Fruit fly (Drosophila melanogaster) whole organism, embryonic: ENCODE data around the gene Hsp22.

Experiments
- Aef1 ChIP-seq: fragments of 200-800 bp; sonication (Bioruptor generic); IDR thresholded peaks from 3 replicates; pipeline ENCODE4 v1.3.6; 2022; ENCODE audit warnings: missing biosample characterization, missing genetic modification characterization
- Bgb ChIP-seq: fragments of 200-800 bp; sonication (Bioruptor generic); IDR thresholded peaks from 2 replicates; pipeline ENCODE4 v1.3.6; 2022; ENCODE audit warnings: missing biosample characterization, missing genetic modification characterization; ENCODE audit not compliant: partially characterized antibody
- CG1024 ChIP-seq: fragments of 200-800 bp; sonication (Bioruptor generic); IDR thresholded peaks from 2 replicates; pipeline ENCODE4 v1.3.6; 2022; ENCODE audit warnings: missing biosample characterization, missing genetic modification characterization
- CG11504 ChIP-seq: fragments of 200-800 bp; sonication (Bioruptor generic); optimal IDR thresholded peaks from 3 replicates; lab custom pipeline; 2019; ENCODE audit warnings: missing biosample characterization, mild to moderate bottlenecking, missing genetic modification characterization, moderate library complexity
- CG17568 ChIP-seq: fragments of 200-800 bp; sonication (Bioruptor generic); optimal IDR thresholded peaks from 2 replicates; lab custom pipeline; 2018; ENCODE audit warnings: missing biosample characterization, mild to moderate bottlenecking, missing genetic modification characterization, moderate library complexity
- CG18619 ChIP-seq: fragments of 200-800 bp; sonication (Bioruptor generic); optimal IDR thresholded peaks from 3 replicates; lab custom pipeline; 2017; ENCODE audit warnings: missing biosample characterization, mild to moderate bottlenecking, missing genetic modification characterization
- CG4328 ChIP-seq: fragments of 200-800 bp; sonication (Bioruptor generic); optimal IDR thresholded peaks from 3 replicates; lab custom pipeline; 2017; ENCODE audit warnings: missing biosample characterization, missing genetic modification reagents, missing genetic modification characterization
- CG8290 ChIP-seq, 3 experiments: fragments of 200-800 bp; sonication (Bioruptor generic); optimal IDR thresholded peaks; 2 replicates each; lab custom pipeline; 2016 to 2019; ENCODE audit warnings: missing biosample characterization in 3 of 3, missing genetic modification characterization in 3 of 3, mild to moderate bottlenecking in 2 of 3, moderate library complexity in 1 of 3
- Deaf1 ChIP-seq: fragments of 200-800 bp; optimal IDR thresholded peaks from 3 replicates; lab custom pipeline; 2019; ENCODE audit warnings: missing biosample characterization, mild to moderate bottlenecking, missing genetic modification characterization, moderate library complexity
- Dek ChIP-seq: fragments of 200-800 bp; sonication (Bioruptor generic); optimal IDR thresholded peaks from 3 replicates; lab custom pipeline; 2019; ENCODE audit warnings: missing biosample characterization, mild to moderate bottlenecking, missing genetic modification characterization, moderate library complexity
- Dref ChIP-seq: fragments of 200-800 bp; sonication (Bioruptor generic); IDR thresholded peaks from 2 replicates; pipeline ENCODE4 v1.3.6; 2022; ENCODE audit warnings: missing biosample characterization, missing genetic modification characterization
- Drgx ChIP-seq: fragments of 200-800 bp; sonication (Bioruptor generic); IDR thresholded peaks from 2 replicates; pipeline ENCODE4 v1.3.6; 2022; ENCODE audit warnings: missing biosample characterization, missing genetic modification characterization
- Eip74EF ChIP-seq, 2 experiments: fragments of 200-800 bp in 1 of 2; fragments of >200 bp in 1 of 2; sonication (Bioruptor generic) in 1 of 2; optimal IDR thresholded peaks; 2 replicates each; lab custom pipeline; 2017 to 2019; ENCODE audit warnings: missing biosample characterization in 2 of 2, missing genetic modification characterization in 2 of 2, mild to moderate bottlenecking in 1 of 2, moderate library complexity in 1 of 2
- HHEX ChIP-seq: fragments of 200-800 bp; sonication (Bioruptor generic); optimal IDR thresholded peaks from 3 replicates; lab custom pipeline; 2017; ENCODE audit warnings: missing biosample characterization, mild to moderate bottlenecking, missing genetic modification characterization, missing genetic modification reagents
- Hr3 ChIP-seq: fragments of 200-800 bp; sonication (Bioruptor generic); optimal IDR thresholded peaks from 3 replicates; lab custom pipeline; 2016; ENCODE audit warnings: missing biosample characterization, missing genetic modification characterization
- Jarid2 ChIP-seq: fragments of 200-800 bp; sonication (Bioruptor generic); optimal IDR thresholded peaks from 3 replicates; lab custom pipeline; 2017; ENCODE audit warnings: mild to moderate bottlenecking, missing biosample characterization, missing genetic modification reagents, missing genetic modification characterization
- Med ChIP-seq: fragments of 200-800 bp; sonication (Bioruptor generic); peaks from one replicate; lab custom pipeline; 2016; ENCODE audit warnings: missing biosample characterization, missing genetic modification characterization, mild to moderate bottlenecking, inconsistent platforms, moderate library complexity
- Ravus ChIP-seq: fragments of 200-800 bp; sonication (Bioruptor generic); IDR thresholded peaks from 2 replicates; pipeline ENCODE4 v1.3.6; 2022; ENCODE audit warnings: missing biosample characterization, missing genetic modification characterization
- Trl ChIP-seq, 3 experiments: fragments of >200 bp in 2 of 3; fragments of 200-800 bp in 1 of 3; sonication (Bioruptor generic) in 1 of 3; optimal IDR thresholded peaks; 2 replicates in 1 of 3; 3 replicates in 2 of 3; lab custom pipeline; 2016 to 2017; ENCODE audit warnings: missing biosample characterization in 1 of 3, missing genetic modification characterization in 1 of 3
- Vsx1 ChIP-seq: fragments of 200-800 bp; sonication (Bioruptor generic); optimal IDR thresholded peaks from 2 replicates; lab custom pipeline; 2017; ENCODE audit warnings: missing biosample characterization, mild to moderate bottlenecking, missing genetic modification characterization, missing genetic modification reagents
- Xrp1 ChIP-seq: fragments of 200-800 bp; sonication (Bioruptor generic); IDR thresholded peaks from 2 replicates; pipeline ENCODE4 v1.3.6; 2022; ENCODE audit warnings: missing biosample characterization, missing genetic modification characterization
- ato ChIP-seq: fragments of 200-800 bp; sonication (Bioruptor generic); IDR thresholded peaks from 2 replicates; pipeline ENCODE4 v1.3.6; 2022; ENCODE audit warnings: missing biosample characterization, missing genetic modification characterization; ENCODE audit not compliant: partially characterized antibody
- az2 ChIP-seq: fragments of 200-800 bp; sonication (Bioruptor generic); optimal IDR thresholded peaks from 3 replicates; lab custom pipeline; 2016; ENCODE audit warnings: missing biosample characterization, missing genetic modification characterization
- cad ChIP-seq: fragments of >200 bp; optimal IDR thresholded peaks from 2 replicates; lab custom pipeline; 2017; ENCODE audit warnings: missing biosample characterization, missing genetic modification characterization
- ci ChIP-seq: fragments of 200-800 bp; sonication (Bioruptor generic); IDR thresholded peaks from 3 replicates; pipeline ENCODE4 v1.3.6; 2022; ENCODE audit warnings: missing biosample characterization, missing genetic modification characterization
- dati ChIP-seq: fragments of 200-800 bp; sonication (Bioruptor generic); IDR thresholded peaks from 2 replicates; pipeline ENCODE4 v1.3.6; 2022; ENCODE audit warnings: missing biosample characterization, missing genetic modification characterization
- dimm ChIP-seq: fragments of 200-800 bp; sonication (Bioruptor generic); IDR thresholded peaks from 2 replicates; pipeline ENCODE4 v1.3.6; 2022; ENCODE audit warnings: missing biosample characterization, missing genetic modification characterization
- gcm ChIP-seq: fragments of 200-800 bp; sonication (Bioruptor generic); optimal IDR thresholded peaks from 2 replicates; lab custom pipeline; 2019; ENCODE audit warnings: missing biosample characterization, mild to moderate bottlenecking, missing genetic modification characterization, moderate library complexity
- knrl ChIP-seq: fragments of 200-800 bp; sonication (Bioruptor generic); IDR thresholded peaks from 3 replicates; pipeline ENCODE4 v1.3.6; 2022; ENCODE audit warnings: missing biosample characterization, missing genetic modification characterization; ENCODE audit not compliant: partially characterized antibody
- nom ChIP-seq: fragments of 200-800 bp; sonication (Bioruptor generic); optimal IDR thresholded peaks from 2 replicates; lab custom pipeline; 2017; ENCODE audit warnings: missing biosample characterization, missing genetic modification characterization, mild to moderate bottlenecking, moderate library complexity, missing genetic modification reagents
- p53 ChIP-seq: fragments of 200-800 bp; sonication (Bioruptor generic); optimal IDR thresholded peaks from 2 replicates; lab custom pipeline; 2016; ENCODE audit warnings: missing biosample characterization, missing genetic modification characterization
- phol ChIP-seq: fragments of 200-800 bp; sonication (Bioruptor generic); optimal IDR thresholded peaks from 3 replicates; lab custom pipeline; 2018; ENCODE audit warnings: missing biosample characterization, mild to moderate bottlenecking, missing genetic modification characterization, moderate library complexity
- pum ChIP-seq: fragments of 200-800 bp; sonication (Bioruptor generic); optimal IDR thresholded peaks from 2 replicates; lab custom pipeline; 2016; ENCODE audit warnings: missing biosample characterization, missing genetic modification characterization
- sc ChIP-seq, 3 experiments: fragments of >200 bp in 2 of 3; fragments of 200-800 bp in 1 of 3; sonication (Bioruptor generic) in 1 of 3; optimal IDR thresholded peaks; 2 replicates in 2 of 3; 3 replicates in 1 of 3; lab custom pipeline; 2017; ENCODE audit warnings: mild to moderate bottlenecking in 1 of 3, missing biosample characterization in 1 of 3, missing genetic modification characterization in 1 of 3, missing genetic modification reagents in 1 of 3
- slbo ChIP-seq: fragments of 200-800 bp; sonication (Bioruptor generic); IDR thresholded peaks from 2 replicates; pipeline ENCODE4 v1.3.6; 2022; ENCODE audit warnings: missing biosample characterization, missing genetic modification characterization
- sug ChIP-seq: fragments of 200-800 bp; optimal IDR thresholded peaks from 2 replicates; lab custom pipeline; 2019; ENCODE audit warnings: missing biosample characterization, mild to moderate bottlenecking, missing genetic modification characterization, moderate library complexity
- tna ChIP-seq: fragments of 200-800 bp; sonication (Bioruptor generic); IDR thresholded peaks from 2 replicates; pipeline ENCODE4 v1.3.6; 2022; ENCODE audit warnings: missing biosample characterization, missing genetic modification characterization; ENCODE audit not compliant: partially characterized antibody
- vvl ChIP-seq: fragments of 200-800 bp; sonication (Bioruptor generic); IDR thresholded peaks from 2 replicates; pipeline ENCODE4 v1.3.6; 2022; ENCODE audit warnings: missing biosample characterization, missing genetic modification characterization
- z ChIP-seq: fragments of 200-800 bp; sonication (Bioruptor generic); IDR thresholded peaks from 3 replicates; pipeline ENCODE4 v1.3.6; 2022; ENCODE audit warnings: missing biosample characterization, missing genetic modification characterization
- zf30C ChIP-seq: fragments of 200-800 bp; sonication (Bioruptor generic); optimal IDR thresholded peaks from 3 replicates; lab custom pipeline; 2018; ENCODE audit warnings: missing biosample characterization, mild to moderate bottlenecking, missing genetic modification characterization

Hsp22 gene

dm6 chr3L:9339021-9339420 lies 33.7 kb upstream of the Hsp22 start (continued):
- TF ChIP-seq sug, result no peak
- TF ChIP-seq Dref (GFP tag; lab: Robert Waterston, UW), result no peak
- no peak for TF ChIP-seq Deaf1
- TF ChIP-seq CG18619 (GFP tag; lab: Kevin White, UChicago), result no peak
- no peak for TF ChIP-seq sc (optimal IDR thresholded peaks at IDR 0.05; lab: Kevin White, UChicago)
- TF ChIP-seq sc (GFP tag; optimal IDR thresholded peaks at IDR 0.05; lab: Kevin White, UChicago), result no peak
- no peak for TF ChIP-seq CG4328 (GFP tag; lab: Kevin White, UChicago)
- no peak for TF ChIP-seq HHEX
- TF ChIP-seq slbo (GFP tag; lab: Robert Waterston, UW), result peak; percentile 43
- TF ChIP-seq Hr3 (GFP tag; lab: Kevin White, UChicago), result no peak
- no peak for TF ChIP-seq phol (tag; lab: Kevin White, UChicago)
- TF ChIP-seq CG11504, result peak; percentile 2
- TF ChIP-seq pum, result no peak
- no peak for TF ChIP-seq Aef1 (GFP tag; lab: Robert Waterston, UW)
- no peak for TF ChIP-seq CG17568 (GFP tag; lab: Kevin White, UChicago)
- no peak for TF ChIP-seq dati (GFP tag; lab: Robert Waterston, UW)
- no peak for TF ChIP-seq p53 (GFP tag; lab: Kevin White, UChicago)
- TF ChIP-seq knrl (GFP tag; lab: Robert Waterston, UW), result no peak
- no peak for TF ChIP-seq Eip74EF (GFP tag; optimal IDR thresholded peaks at IDR 0.05; lab: Kevin White, UChicago)
- TF ChIP-seq az2 (GFP tag; lab: Kevin White, UChicago), result no peak
- no peak for TF ChIP-seq Ravus (GFP tag; lab: Robert Waterston, UW)
- no peak for TF ChIP-seq ato
- TF ChIP-seq Xrp1, result no peak
- no peak for TF ChIP-seq gcm (GFP tag; lab: Kevin White, UChicago)
- TF ChIP-seq cad (GFP tag; lab: Kevin White, UChicago), result no peak

DNA sequence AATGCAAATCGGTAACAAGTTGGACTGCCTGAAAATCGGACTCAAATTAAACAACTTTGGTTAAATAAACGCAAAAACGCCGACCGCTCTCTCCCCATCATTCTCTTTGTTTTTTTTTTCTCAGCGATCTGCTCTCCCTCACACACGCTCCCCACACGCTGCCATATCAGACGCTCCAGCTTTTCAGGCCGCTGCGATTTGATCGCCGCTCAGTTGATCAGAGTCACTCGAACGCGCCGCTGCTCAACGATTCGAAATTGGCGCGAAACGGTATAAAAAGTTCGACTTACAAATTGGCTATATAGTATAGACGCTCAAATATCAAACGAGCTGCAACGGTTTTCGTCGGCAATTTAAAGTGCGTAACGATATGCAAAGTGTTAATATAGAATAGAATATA lies 32.5 kb upstream of the Hsp22 start:
- TF ChIP-seq CG1024 (GFP tag; lab: Robert Waterston, UW) (no peak), dimm (GFP tag; lab: Robert Waterston, UW) (no peak), Jarid2 (GFP tag; lab: Kevin White, UChicago) (peak; percentile 46), Trl (optimal IDR thresholded peaks at IDR 0.05; lab: Kevin White, UChicago) (peak; percentile 70 to 82), Trl (GFP tag; optimal IDR thresholded peaks at IDR 0.05; lab: Kevin White, UChicago) (no peak), Med (GFP tag; lab: Kevin White, UChicago) (peak; percentile 69), Bgb (GFP tag; lab: Robert Waterston, UW) (0 out of 2 replicates have a peak, but pooled peaks have one; percentile 10), z (peak; percentile 56; the same call in 2 of the 3 replicates), nom (GFP tag; lab: Kevin White, UChicago) (peak; percentile 12), Dek (tag; lab: Kevin White, UChicago) (no peak), tna (GFP tag; lab: Robert Waterston, UW) (0 out of 2 replicates have a peak, but pooled peaks have one; percentile 23), Drgx (GFP tag; lab: Robert Waterston, UW) (0 out of 2 replicates have a peak, but pooled peaks have one; percentile 28), vvl (GFP tag; lab: Robert Waterston, UW) (peak; percentile 47; the same call in 1 of the 2 replicates), CG8290 (GFP tag; optimal IDR thresholded peaks at IDR 0.05; lab: Kevin White, UChicago) (no peak), CG8290 (tag; optimal IDR thresholded peaks at IDR 0.05; lab: Kevin White, UChicago) (peak in 1 of 2 experiments; percentile 42), Vsx1 (peak; percentile 6), zf30C (GFP tag; lab: Kevin White, UChicago) (no peak), ci (GFP tag; lab: Robert Waterston, UW) (peak; percentile 18; the same call in 1 of the 3 replicates)
